Fruit fly (Drosophila melanogaster) whole organism, embryonic: ENCODE measurements around the gene CG7362.

Experiments used
- Antp ChIP-seq: fragments of 200-800 bp; sonication (Bioruptor generic); optimal IDR thresholded peaks from 3 replicates; lab custom pipeline; 2016; ENCODE audit warnings: missing biosample characterization, missing genetic modification characterization
- Asciz ChIP-seq: fragments of 200-800 bp; sonication (Bioruptor generic); optimal IDR thresholded peaks from 2 replicates; lab custom pipeline; 2017; ENCODE audit warnings: missing biosample characterization, mild to moderate bottlenecking, missing genetic modification characterization, missing genetic modification reagents
- CG10565 ChIP-seq: fragments of 200-800 bp; sonication (Bioruptor generic); optimal IDR thresholded peaks from 3 replicates; lab custom pipeline; 2016; ENCODE audit warnings: missing biosample characterization, mild to moderate bottlenecking, missing genetic modification characterization
- CG11696 ChIP-seq: fragments of 200-800 bp; sonication (Bioruptor generic); IDR thresholded peaks from 2 replicates; pipeline ENCODE4 v1.3.6; 2022; ENCODE audit warnings: missing biosample characterization, missing genetic modification characterization
- CG12071 ChIP-seq: fragments of 200-800 bp; sonication (Bioruptor generic); optimal IDR thresholded peaks from 3 replicates; lab custom pipeline; 2018; ENCODE audit warnings: missing biosample characterization, mild to moderate bottlenecking, missing genetic modification characterization
- CG13296 ChIP-seq: fragments of 200-800 bp; sonication (Bioruptor generic); optimal IDR thresholded peaks from 3 replicates; lab custom pipeline; 2018; ENCODE audit warnings: missing biosample characterization, mild to moderate bottlenecking, missing genetic modification characterization
- CG13424 ChIP-seq: fragments of 200-800 bp; sonication (Bioruptor generic); optimal IDR thresholded peaks from 2 replicates; lab custom pipeline; 2019; ENCODE audit warnings: missing biosample characterization, mild to moderate bottlenecking, missing genetic modification characterization, moderate library complexity
- CG14710 ChIP-seq: fragments of 200-800 bp; sonication (Bioruptor generic); optimal IDR thresholded peaks from 3 replicates; lab custom pipeline; 2019; ENCODE audit warnings: missing biosample characterization, mild to moderate bottlenecking, missing genetic modification characterization, moderate library complexity
- CG16813 ChIP-seq: fragments of 200-800 bp; sonication (Bioruptor generic); IDR thresholded peaks from 3 replicates; pipeline ENCODE4 v1.3.6; 2022; ENCODE audit warnings: missing biosample characterization, missing genetic modification characterization; ENCODE audit not compliant: partially characterized antibody
- CG2199 ChIP-seq: fragments of 200-800 bp; sonication (Bioruptor generic); IDR thresholded peaks from 3 replicates; pipeline ENCODE4 v1.3.6; 2022; ENCODE audit warnings: missing biosample characterization, missing genetic modification characterization
- CG2712 ChIP-seq: fragments of 200-800 bp; optimal IDR thresholded peaks from 3 replicates; lab custom pipeline; 2019; ENCODE audit warnings: missing biosample characterization, mild to moderate bottlenecking, missing genetic modification characterization, moderate library complexity
- CG31365 ChIP-seq: fragments of 200-800 bp; sonication (Bioruptor generic); optimal IDR thresholded peaks from 2 replicates; lab custom pipeline; 2018; ENCODE audit warnings: missing biosample characterization, mild to moderate bottlenecking, missing genetic modification characterization
- CG31441 ChIP-seq: fragments of 200-800 bp; sonication (Bioruptor generic); IDR thresholded peaks from 2 replicates; pipeline ENCODE4 v1.3.6; 2022; ENCODE audit warnings: missing biosample characterization, missing genetic modification characterization
- CG33213 ChIP-seq: fragments of 200-800 bp; sonication (Bioruptor generic); optimal IDR thresholded peaks from 3 replicates; lab custom pipeline; 2016; ENCODE audit warnings: missing biosample characterization, missing genetic modification characterization
- CG6175 ChIP-seq: fragments of 200-800 bp; sonication (Bioruptor generic); IDR thresholded peaks from 3 replicates; pipeline ENCODE4 v1.3.6; 2022; ENCODE audit warnings: missing biosample characterization, missing genetic modification characterization
- CG7987 ChIP-seq: fragments of 200-800 bp; sonication (Bioruptor generic); optimal IDR thresholded peaks from 2 replicates; lab custom pipeline; 2018; ENCODE audit warnings: missing biosample characterization, mild to moderate bottlenecking, missing genetic modification characterization, moderate library complexity
- CG9215 ChIP-seq: fragments of 200-800 bp; sonication (Bioruptor generic); IDR thresholded peaks from 2 replicates; pipeline ENCODE4 v1.3.6; 2022; ENCODE audit warnings: missing biosample characterization, missing genetic modification characterization
- Camta ChIP-seq: fragments of 200-800 bp; sonication (Bioruptor generic); optimal IDR thresholded peaks from 2 replicates; lab custom pipeline; 2016; ENCODE audit warnings: missing biosample characterization, missing genetic modification characterization
- Drgx ChIP-seq: fragments of 200-800 bp; sonication (Bioruptor generic); IDR thresholded peaks from 2 replicates; pipeline ENCODE4 v1.3.6; 2022; ENCODE audit warnings: missing biosample characterization, missing genetic modification characterization
- Fer3 ChIP-seq: fragments of 200-800 bp; sonication (Bioruptor generic); optimal IDR thresholded peaks from 2 replicates; lab custom pipeline; 2018; ENCODE audit warnings: missing biosample characterization, mild to moderate bottlenecking, missing genetic modification characterization, moderate library complexity
- Gsc ChIP-seq: fragments of 200-800 bp; sonication (Bioruptor generic); IDR thresholded peaks from 2 replicates; pipeline ENCODE4 v1.3.6; 2022; ENCODE audit warnings: missing biosample characterization, missing genetic modification characterization
- HLH3B ChIP-seq: fragments of 200-800 bp; sonication (Bioruptor generic); IDR thresholded peaks from 2 replicates; pipeline ENCODE4 v1.3.6; 2022; ENCODE audit warnings: missing biosample characterization, missing genetic modification characterization
- HLH54F ChIP-seq: fragments of 200-800 bp; sonication (Bioruptor generic); optimal IDR thresholded peaks from 3 replicates; lab custom pipeline; 2016; ENCODE audit warnings: missing biosample characterization, missing genetic modification characterization
- Lhr ChIP-seq: fragments of 200-800 bp; sonication (Bioruptor generic); optimal IDR thresholded peaks from 3 replicates; lab custom pipeline; 2017; ENCODE audit warnings: mild to moderate bottlenecking, missing biosample characterization, missing genetic modification reagents, missing genetic modification characterization
- MBD-R2 ChIP-seq: fragments of 200-800 bp; sonication (Bioruptor generic); IDR thresholded peaks from 2 replicates; pipeline ENCODE4 v1.3.6; 2022; ENCODE audit warnings: missing biosample characterization, missing genetic modification characterization
- Meics ChIP-seq: fragments of 200-800 bp; sonication (Bioruptor generic); optimal IDR thresholded peaks from 2 replicates; lab custom pipeline; 2017; ENCODE audit warnings: missing biosample characterization, mild to moderate bottlenecking, missing genetic modification characterization
- Side ChIP-seq: fragments of 200-800 bp; sonication (Bioruptor generic); optimal IDR thresholded peaks from 2 replicates; lab custom pipeline; 2016; ENCODE audit warnings: missing biosample characterization, missing genetic modification characterization
- Xrp1 ChIP-seq: fragments of 200-800 bp; sonication (Bioruptor generic); IDR thresholded peaks from 2 replicates; pipeline ENCODE4 v1.3.6; 2022; ENCODE audit warnings: missing biosample characterization, missing genetic modification characterization
- amos ChIP-seq: fragments of 200-800 bp; sonication (Bioruptor generic); IDR thresholded peaks from 2 replicates; pipeline ENCODE4 v1.3.6; 2022; ENCODE audit warnings: missing biosample characterization, missing genetic modification characterization; ENCODE audit not compliant: partially characterized antibody
- bsh ChIP-seq, 2 experiments: fragments of 200-800 bp; sonication (Bioruptor generic); optimal IDR thresholded peaks; 2 replicates each; lab custom pipeline; 2017 to 2018; ENCODE audit warnings: mild to moderate bottlenecking in 2 of 2, missing biosample characterization in 2 of 2, missing genetic modification characterization in 2 of 2, moderate library complexity in 1 of 2
- cas ChIP-seq: fragments of 200-800 bp; sonication (Bioruptor generic); IDR thresholded peaks from 2 replicates; pipeline ENCODE4 v1.3.6; 2022; ENCODE audit warnings: missing biosample characterization, missing genetic modification characterization
- chinmo ChIP-seq: fragments of 200-800 bp; sonication (Bioruptor generic); IDR thresholded peaks from 4 replicates; pipeline ENCODE4 v1.3.6; 2022; ENCODE audit warnings: missing biosample characterization, missing genetic modification characterization; ENCODE audit not compliant: partially characterized antibody
- chn ChIP-seq: fragments of 200-800 bp; sonication (Bioruptor generic); optimal IDR thresholded peaks from 2 replicates; lab custom pipeline; 2016; ENCODE audit warnings: missing biosample characterization, missing genetic modification characterization
- fru ChIP-seq: fragments of >200 bp; optimal IDR thresholded peaks from 2 replicates; lab custom pipeline; 2017
- ftz-f1 ChIP-seq: fragments of 200-800 bp; sonication (Bioruptor generic); optimal IDR thresholded peaks from 2 replicates; lab custom pipeline; 2016; ENCODE audit warnings: missing biosample characterization, missing genetic modification characterization
- gcm ChIP-seq: fragments of 200-800 bp; sonication (Bioruptor generic); optimal IDR thresholded peaks from 2 replicates; lab custom pipeline; 2019; ENCODE audit warnings: missing biosample characterization, mild to moderate bottlenecking, missing genetic modification characterization, moderate library complexity
- gro ChIP-seq: fragments of 200-800 bp; sonication (Bioruptor generic); optimal IDR thresholded peaks from 2 replicates; lab custom pipeline; 2016; ENCODE audit warnings: missing biosample characterization, missing genetic modification characterization
- ham ChIP-seq: fragments of 200-800 bp; sonication (Bioruptor generic); IDR thresholded peaks from 2 replicates; pipeline ENCODE4 v1.3.6; 2022; ENCODE audit warnings: missing biosample characterization, missing genetic modification characterization
- lbe ChIP-seq: fragments of 200-800 bp; sonication (Bioruptor generic); optimal IDR thresholded peaks from 2 replicates; lab custom pipeline; 2016; ENCODE audit warnings: missing biosample characterization, mild to moderate bottlenecking, missing genetic modification characterization
- oc ChIP-seq: fragments of 200-800 bp; sonication (Bioruptor generic); optimal IDR thresholded peaks from 2 replicates; lab custom pipeline; 2018; ENCODE audit warnings: missing biosample characterization, mild to moderate bottlenecking, missing genetic modification characterization, moderate library complexity
- pho ChIP-seq: fragments of 200-800 bp; sonication (Bioruptor generic); optimal IDR thresholded peaks from 2 replicates; lab custom pipeline; 2016; ENCODE audit warnings: missing biosample characterization, missing genetic modification characterization
- pros ChIP-seq: fragments of 200-800 bp; sonication (Bioruptor generic); optimal IDR thresholded peaks from 3 replicates; lab custom pipeline; 2019; ENCODE audit warnings: missing biosample characterization, mild to moderate bottlenecking, missing genetic modification characterization, moderate library complexity
- repo ChIP-seq: fragments of 200-800 bp; sonication (Bioruptor generic); optimal IDR thresholded peaks from 2 replicates; lab custom pipeline; 2016; ENCODE audit warnings: missing biosample characterization, missing genetic modification characterization
- unpg ChIP-seq: fragments of 200-800 bp; sonication (Bioruptor generic); optimal IDR thresholded peaks from 3 replicates; lab custom pipeline; 2018; ENCODE audit warnings: missing biosample characterization, mild to moderate bottlenecking, missing genetic modification characterization, moderate library complexity
- vvl ChIP-seq: fragments of 200-800 bp; sonication (Bioruptor generic); IDR thresholded peaks from 2 replicates; pipeline ENCODE4 v1.3.6; 2022; ENCODE audit warnings: missing biosample characterization, missing genetic modification characterization
- wek ChIP-seq: fragments of 200-800 bp; sonication (Bioruptor generic); optimal IDR thresholded peaks from 3 replicates; lab custom pipeline; 2018; ENCODE audit warnings: missing biosample characterization, mild to moderate bottlenecking, missing genetic modification characterization, moderate library complexity

CG7362 gene

dm6 chr3R:14716188-14717075 is 37.8 kb downstream of the CG7362 start (continued):
- TF ChIP-seq bsh (GFP tag; optimal IDR thresholded peaks at IDR 0.05; lab: Kevin White, UChicago) (peak in 1 of 2 experiments; percentile 11), vvl (GFP tag; lab: Robert Waterston, UW) (0 out of 2 replicates have a peak, but pooled peaks have one; percentile 6), CG2712 (tag; lab: Kevin White, UChicago) (peak; percentile 44), HLH3B (GFP tag; lab: Robert Waterston, UW) (peak; percentile 10; the same call in 1 of the 2 replicates), Xrp1 (GFP tag; lab: Robert Waterston, UW) (peak; percentile 10; the same call in 1 of the 2 replicates), unpg (peak; percentile 3), CG2199 (GFP tag; lab: Robert Waterston, UW) (peak; percentile 72; the same call in 1 of the 3 replicates), CG14710 (tag; lab: Kevin White, UChicago) (peak; percentile 11), CG7987 (no peak), chinmo (0 out of 4 replicates have a peak, but pooled peaks have one; percentile 41), cas (GFP tag; lab: Robert Waterston, UW) (no peak)

- 0 out of 3 replicates have a peak, but pooled peaks have one; percentile 52 for TF ChIP-seq CG6175
- TF ChIP-seq Antp (GFP tag; lab: Kevin White, UChicago), result peak; percentile 32
- no peak for TF ChIP-seq Gsc (GFP tag; lab: Robert Waterston, UW)
- no peak for TF ChIP-seq CG9215 (GFP tag; lab: Robert Waterston, UW)
- no peak; the same call in 1 of the 2 replicates for TF ChIP-seq CG31441 (GFP tag; lab: Robert Waterston, UW)
- no peak for TF ChIP-seq CG12071
- TF ChIP-seq oc (tag; lab: Kevin White, UChicago), result peak; percentile 7
- no peak for TF ChIP-seq Side (GFP tag; lab: Kevin White, UChicago)
- no peak for TF ChIP-seq CG16813 (GFP tag; lab: Robert Waterston, UW)
- no peak for TF ChIP-seq ham
- no peak for TF ChIP-seq CG13296 (GFP tag; lab: Kevin White, UChicago)
- peak; percentile 35 for TF ChIP-seq CG13424 (tag; lab: Kevin White, UChicago)
- TF ChIP-seq wek (GFP tag; lab: Kevin White, UChicago), result no peak
- no peak for TF ChIP-seq CG33213 (GFP tag; lab: Kevin White, UChicago)
- peak; percentile 54 for TF ChIP-seq Camta
- peak; percentile 35 for TF ChIP-seq Asciz
- TF ChIP-seq lbe (GFP tag; lab: Kevin White, UChicago), result peak; percentile 29
- no peak for TF ChIP-seq gro (GFP tag; lab: Kevin White, UChicago)
- no peak for TF ChIP-seq HLH54F (GFP tag; lab: Kevin White, UChicago)
- no peak for TF ChIP-seq pros
- peak; percentile 98 for TF ChIP-seq Drgx (GFP tag; lab: Robert Waterston, UW)
- TF ChIP-seq pho (GFP tag; lab: Kevin White, UChicago), result no peak
- no peak for TF ChIP-seq fru (lab: Kevin White, UChicago)
- TF ChIP-seq CG31365 (tag; lab: Kevin White, UChicago), result no peak
- TF ChIP-seq CG11696 (GFP tag; lab: Robert Waterston, UW), result no peak
- TF ChIP-seq gcm, result no peak
- TF ChIP-seq amos, result no peak
- peak; percentile 39 for TF ChIP-seq chn (GFP tag; lab: Kevin White, UChicago)
- peak; percentile 26 for TF ChIP-seq Fer3 (tag; lab: Kevin White, UChicago)
- TF ChIP-seq MBD-R2 (GFP tag; lab: Robert Waterston, UW), result no peak
- peak; percentile 39 for TF ChIP-seq Lhr (GFP tag; lab: Kevin White, UChicago)
- no peak for TF ChIP-seq ftz-f1 (GFP tag; lab: Kevin White, UChicago)
- TF ChIP-seq repo, result no peak
- TF ChIP-seq unpg, result peak; percentile 77
- no peak for TF ChIP-seq CG10565 (GFP tag; lab: Kevin White, UChicago)
- no peak for TF ChIP-seq Meics (GFP tag; lab: Kevin White, UChicago)
Measured at dm6 chr3R:14714904-14715588, 39.2 kb downstream of the CG7362 start.
